Worm (Caenorhabditis elegans): Measurements from ENCODE around the gene del-8.
A peak's percentile ranks its signal among the peaks of the same experiment; 100 is the strongest.

The del-8 gene

ce11 chrX:9551112-9551511 lies 38.1 kb upstream of the del-8 start (continued):
- TF ChIP-seq lin-1 (GFP tag; IDR thresholded peaks at IDR 0.05) (0 out of 2 replicates have a peak, but pooled peaks have one; percentile 45), dmd-6 (GFP tag; IDR thresholded peaks at IDR 0.05) (peak; percentile 73), mxl-3 (GFP tag; optimal IDR thresholded peaks at IDR 0.05) (peak; percentile 88), mdl-1 (tag; optimal IDR thresholded peaks at IDR 0.05) (peak; percentile 64 to 96), madf-5 (GFP tag; IDR thresholded peaks at IDR 0.05) (no peak), gei-8 (GFP tag; optimal IDR thresholded peaks at IDR 0.05) (no peak), hif-1 (tag; optimal IDR thresholded peaks at IDR 0.05) (peak in 1 of 2 experiments; percentile 60), hlh-11 (tag; optimal IDR thresholded peaks at IDR 0.05) (peak; percentile 82), zfp-3 (GFP tag; conservative IDR thresholded peaks at IDR 0.05) (no peak), unc-39 (tag; optimal IDR thresholded peaks at IDR 0.05) (no peak), dve-1 (tag; optimal IDR thresholded peaks at IDR 0.05; ENCODE audit: insufficient read depth) (peak; percentile 77), nhr-6 (tag; optimal IDR thresholded peaks at IDR 0.05) (peak; percentile 78), nhr-28 (tag; optimal IDR thresholded peaks at IDR 0.05) (peak; percentile 66), hmg-1.1 (GFP tag; IDR thresholded peaks at IDR 0.05) (peak; percentile 67), lin-13 (GFP tag; optimal IDR thresholded peaks at IDR 0.05) (peak; percentile 6), hlh-30 (tag; optimal IDR thresholded peaks at IDR 0.05; ENCODE audit: insufficient read depth) (peak; percentile 89), nhr-25 (tag; optimal IDR thresholded peaks at IDR 0.05; ENCODE audit: borderline replicate concordance, insufficient read depth) (peak; percentile 44), jun-1 (tag; optimal IDR thresholded peaks at IDR 0.05) (peak; percentile 7), nhr-11 (tag; optimal IDR thresholded peaks at IDR 0.05) (peak; percentile 29), vab-7 (GFP tag; IDR thresholded peaks at IDR 0.05) (0 out of 2 replicates have a peak, but pooled peaks have one; percentile 17), ces-1 (GFP tag; optimal IDR thresholded peaks at IDR 0.05) (no peak), nhr-41 (GFP tag; IDR thresholded peaks at IDR 0.05) (peak; percentile 62; the same call in 1 of the 2 replicates)

ce11 chrX:9552404-9552803 lies 36.8 kb upstream of the del-8 start:
- TF ChIP-seq ces-1 (GFP tag; optimal IDR thresholded peaks at IDR 0.05) (no peak), zfp-2 (tag; optimal IDR thresholded peaks at IDR 0.05) (no peak), lin-1 (GFP tag; IDR thresholded peaks at IDR 0.05) (no peak), mep-1 (tag; optimal IDR thresholded peaks at IDR 0.05) (peak; percentile 73), pqm-1 (tag; optimal IDR thresholded peaks at IDR 0.05) (no peak), nhr-11 (tag; optimal IDR thresholded peaks at IDR 0.05) (no peak), spr-1 (tag; optimal IDR thresholded peaks at IDR 0.05) (no peak), unc-130 (GFP tag; optimal IDR thresholded peaks at IDR 0.05) (no peak), ztf-7 (tag; optimal IDR thresholded peaks at IDR 0.05) (no peak), sdz-12 (GFP tag; optimal IDR thresholded peaks at IDR 0.05) (no peak), Y105C5A.15 (GFP tag; IDR thresholded peaks at IDR 0.05) (no peak), unc-62 (GFP tag; optimal IDR thresholded peaks at IDR 0.05 in 1 of 2) (no peak), unc-62 (tag; optimal IDR thresholded peaks at IDR 0.05) (no peak), dmd-6 (GFP tag; IDR thresholded peaks at IDR 0.05) (peak; percentile 44; the same call in 1 of the 2 replicates), duxl-1 (tag; optimal IDR thresholded peaks at IDR 0.05; ENCODE audit: poor library complexity) (no peak), T26A8.4 (GFP tag; IDR thresholded peaks at IDR 0.05) (no peak), nhr-48 (tag; optimal IDR thresholded peaks at IDR 0.05) (peak; percentile 2), T20F7.1 (GFP tag; optimal IDR thresholded peaks at IDR 0.05) (no peak), lin-15B (tag; optimal IDR thresholded peaks at IDR 0.05) (no peak), ceh-20 (GFP tag; IDR thresholded peaks at IDR 0.05) (peak; percentile 40; the same call in 1 of the 2 replicates), jun-1 (tag; optimal IDR thresholded peaks at IDR 0.05) (no peak), rbr-2 (tag; optimal IDR thresholded peaks at IDR 0.05) (peak; percentile 32), nhr-25 (tag; optimal IDR thresholded peaks at IDR 0.05; ENCODE audit: borderline replicate concordance, insufficient read depth) (no peak), fkh-10 (GFP tag; optimal IDR thresholded peaks at IDR 0.05) (no peak), daf-8 (GFP tag; IDR thresholded peaks at IDR 0.05) (no peak), saeg-2 (GFP tag; IDR thresholded peaks at IDR 0.05) (no peak), skn-1 (tag; optimal IDR thresholded peaks at IDR 0.05) (no peak), nhr-42 (GFP tag; IDR thresholded peaks at IDR 0.05) (no peak), ceh-28 (tag; optimal IDR thresholded peaks at IDR 0.05) (no peak), aly-2 (tag; optimal IDR thresholded peaks at IDR 0.05) (no peak), pha-4 (GFP tag; IDR thresholded peaks at IDR 0.05) (0 out of 2 replicates have a peak, but pooled peaks have one; percentile 13), pha-4 (tag; optimal IDR thresholded peaks at IDR 0.05) (no peak), lin-38 (GFP tag; IDR thresholded peaks at IDR 0.05) (peak; percentile 28; the same call in 1 of the 2 replicates), ceh-62 (tag; optimal IDR thresholded peaks at IDR 0.05) (no peak), madf-5 (GFP tag; IDR thresholded peaks at IDR 0.05) (no peak)

Data from whole organism, L4 larva.